Fruit fly (Drosophila melanogaster) whole organism: ENCODE measurements around the gene CG5641.

Experiments used
- EcR ChIP-seq, 2 experiments: fragments of >200 bp; optimal IDR thresholded peaks; 2 replicates each; lab custom pipeline; 2017; ENCODE audit warnings: missing biosample characterization in 2 of 2, missing genetic modification characterization in 2 of 2, missing genetic modification reagents in 2 of 2
- pan ChIP-seq: fragments of >200 bp; optimal IDR thresholded peaks from 2 replicates; lab custom pipeline; 2017

- TF ChIP-seq pan: no peak
- TF ChIP-seq EcR (GFP tag; optimal IDR thresholded peaks at IDR 0.05; lab: Kevin White, UChicago): no peak
These were observed 20.6 kb upstream of the CG5641 start for dm6 chr3R:12449617-12450242.
